Worm (Caenorhabditis elegans) whole organism, young adult: Measurements from ENCODE around the gene fbxb-71.

Experiments used
- C17E4.6 ChIP-seq: fragments of 200-800 bp; sonication (Bioruptor generic); IDR thresholded peaks from 2 replicates; pipeline ENCODE4 v1.3.6; 2022; ENCODE audit warnings: missing genetic modification reagents, missing genetic modification characterization, missing compliant biosample characterization
- F10E7.11 ChIP-seq: sonication (generic microtip); optimal IDR thresholded peaks from 2 replicates; lab custom pipeline; 2017; ENCODE audit warnings: mild to moderate bottlenecking, missing genetic modification characterization, moderate library complexity, missing compliant biosample characterization
- F37B4.10 ChIP-seq: fragments of 200-800 bp; sonication (Bioruptor generic); IDR thresholded peaks from 2 replicates; pipeline ENCODE4 v1.3.6; 2022; ENCODE audit warnings: missing genetic modification characterization, missing compliant biosample characterization
- K12H6.12 ChIP-seq: fragments of 200-800 bp; sonication (Bioruptor generic); optimal IDR thresholded peaks from 2 replicates; lab custom pipeline; 2018; ENCODE audit warnings: mild to moderate bottlenecking, missing genetic modification characterization, missing compliant biosample characterization
- T26A5.8 ChIP-seq: sonication (generic microtip); optimal IDR thresholded peaks from 2 replicates; lab custom pipeline; 2016; ENCODE audit warnings: missing genetic modification characterization, missing compliant biosample characterization
- Y53F4B.3 ChIP-seq: fragments of 200-800 bp; sonication (Bioruptor generic); IDR thresholded peaks from 2 replicates; pipeline ENCODE4 v1.3.6; 2022; ENCODE audit warnings: missing genetic modification reagents, missing genetic modification characterization, missing compliant biosample characterization
- ama-1 ChIP-seq, 3 experiments: fragments of 150-350 bp in 1 of 3; sonication (generic microtip) in 2 of 3; optimal IDR thresholded peaks; 2 replicates each; lab custom pipeline; 2014 to 2018; ENCODE audit warnings: missing biosample characterization in 2 of 3, missing genetic modification characterization in 2 of 3, missing genetic modification reagents in 2 of 3
- ccch-3 ChIP-seq: fragments of 200-800 bp; sonication (Bioruptor generic); optimal IDR thresholded peaks from 2 replicates; lab custom pipeline; 2018; ENCODE audit warnings: mild to moderate bottlenecking, missing genetic modification characterization, missing compliant biosample characterization
- cebp-1 ChIP-seq, 2 experiments: fragments of 200-800 bp in 1 of 2; sonication (Bioruptor generic) in 1 of 2; sonication (generic microtip) in 1 of 2; IDR thresholded peaks in 1 of 2; optimal IDR thresholded peaks in 1 of 2; 2 replicates each; pipeline versions ENCODE4 v1.3.6 to Lab custom; 2017 to 2022; ENCODE audit warnings: missing compliant biosample characterization in 2 of 2, missing genetic modification characterization in 2 of 2, mild to moderate bottlenecking in 1 of 2, missing genetic modification reagents in 1 of 2, moderate library complexity in 1 of 2
- cebp-2 ChIP-seq: fragments of 200-800 bp; sonication (Bioruptor generic); IDR thresholded peaks from 2 replicates; pipeline ENCODE4 v1.3.6; 2022; ENCODE audit warnings: missing genetic modification characterization, missing compliant biosample characterization
- ceh-79 ChIP-seq: sonication (generic microtip); optimal IDR thresholded peaks from 2 replicates; lab custom pipeline; 2017; ENCODE audit warnings: mild to moderate bottlenecking, missing genetic modification characterization, missing compliant biosample characterization
- ceh-91 ChIP-seq: fragments of 200-800 bp; sonication (Bioruptor generic); IDR thresholded peaks from 2 replicates; pipeline ENCODE4 v1.3.6; 2022; ENCODE audit warnings: missing genetic modification reagents, missing genetic modification characterization, missing compliant biosample characterization
- die-1 ChIP-seq: sonication (generic microtip); optimal IDR thresholded peaks from 2 replicates; lab custom pipeline; 2016; ENCODE audit warnings: missing genotype, mild to moderate bottlenecking, missing genetic modification characterization, missing compliant biosample characterization
- egl-18 ChIP-seq: fragments of 200-800 bp; sonication (Bioruptor generic); IDR thresholded peaks from 2 replicates; pipeline ENCODE4 v1.3.6; 2022; ENCODE audit warnings: missing genetic modification reagents, missing genetic modification characterization, missing compliant biosample characterization
- ekl-4 ChIP-seq: fragments of 200-800 bp; sonication (Bioruptor generic); IDR thresholded peaks from 2 replicates; pipeline ENCODE4 v1.3.6; 2022; ENCODE audit warnings: missing genetic modification reagents, missing genetic modification characterization, missing compliant biosample characterization
- fkh-3 ChIP-seq: sonication (generic microtip); optimal IDR thresholded peaks from 2 replicates; lab custom pipeline; 2016; ENCODE audit warnings: mild to moderate bottlenecking, missing genetic modification characterization, missing compliant biosample characterization
- him-1 ChIP-seq: sonication (generic microtip); optimal IDR thresholded peaks from 2 replicates; lab custom pipeline; 2016; ENCODE audit warnings: missing genotype, missing genetic modification reagents, missing genetic modification characterization, missing compliant biosample characterization
- hmg-1.2 ChIP-seq: fragments of 200-800 bp; sonication (Bioruptor generic); IDR thresholded peaks from 2 replicates; pipeline ENCODE4 v1.3.6; 2022; ENCODE audit warnings: missing genetic modification reagents, missing genetic modification characterization, missing compliant biosample characterization
- hrde-1 ChIP-seq: sonication (generic microtip); optimal IDR thresholded peaks from 2 replicates; lab custom pipeline; 2016; ENCODE audit warnings: missing genetic modification characterization, mild to moderate bottlenecking, missing compliant biosample characterization, moderate library complexity, missing genotype, missing genetic modification reagents, borderline replicate concordance
- lin-54 ChIP-seq: fragments of 200-800 bp; sonication (Bioruptor generic); optimal IDR thresholded peaks from 2 replicates; lab custom pipeline; 2018; ENCODE audit warnings: mild to moderate bottlenecking, missing genetic modification characterization, missing compliant biosample characterization
- lsl-1 ChIP-seq: fragments of 200-800 bp; sonication (Bioruptor generic); optimal IDR thresholded peaks from 2 replicates; lab custom pipeline; 2018; ENCODE audit warnings: mild to moderate bottlenecking, missing genetic modification characterization, moderate library complexity, missing compliant biosample characterization
- madf-3 ChIP-seq: fragments of 200-800 bp; sonication (Bioruptor generic); IDR thresholded peaks from 2 replicates; pipeline ENCODE4 v1.3.6; 2022; ENCODE audit warnings: missing genetic modification reagents, missing genetic modification characterization, missing compliant biosample characterization
- mxl-1 ChIP-seq: sonication (generic microtip); optimal IDR thresholded peaks from 2 replicates; lab custom pipeline; 2016; ENCODE audit warnings: missing genetic modification characterization, missing compliant biosample characterization
- nhr-120 ChIP-seq: fragments of 200-800 bp; sonication (Bioruptor generic); IDR thresholded peaks from 2 replicates; pipeline ENCODE4 v1.3.6; 2022; ENCODE audit warnings: missing genetic modification characterization, missing compliant biosample characterization
- nhr-80 ChIP-seq: sonication (generic microtip); optimal IDR thresholded peaks from 2 replicates; lab custom pipeline; 2016; ENCODE audit warnings: missing genetic modification characterization, missing compliant biosample characterization
- snpc-1.1 ChIP-seq: sonication (generic microtip); optimal IDR thresholded peaks from 2 replicates; lab custom pipeline; 2017; ENCODE audit warnings: missing genetic modification characterization, mild to moderate bottlenecking, missing compliant biosample characterization, antibody characterized with exemption, moderate library complexity, missing genotype, missing genetic modification reagents; ENCODE audit not compliant: insufficient read depth
- sptf-2 ChIP-seq: fragments of 200-800 bp; sonication (Bioruptor generic); optimal IDR thresholded peaks from 2 replicates; lab custom pipeline; 2018; ENCODE audit warnings: mild to moderate bottlenecking, missing genetic modification characterization, missing compliant biosample characterization
- unc-130 ChIP-seq: sonication (generic microtip); optimal IDR thresholded peaks from 2 replicates; lab custom pipeline; 2016; ENCODE audit warnings: missing genetic modification reagents, missing genetic modification characterization, missing compliant biosample characterization
- unc-62 ChIP-seq: fragments of 150-350 bp; optimal IDR thresholded peaks from 2 replicates; lab custom pipeline; 2014; ENCODE audit warnings: missing biosample characterization, missing genetic modification reagents, missing genetic modification characterization
- zfh-2 ChIP-seq: fragments of 200-800 bp; sonication (Bioruptor generic); conservative IDR thresholded peaks from 2 replicates; pipeline ENCODE4 v1.3.6; 2022; ENCODE audit warnings: missing genetic modification reagents, missing genetic modification characterization, missing compliant biosample characterization
- zim-3 ChIP-seq: sonication (generic microtip); optimal IDR thresholded peaks from 2 replicates; lab custom pipeline; 2017; ENCODE audit warnings: mild to moderate bottlenecking, missing genetic modification characterization, moderate library complexity, missing compliant biosample characterization
- ztf-18 ChIP-seq: sonication (generic microtip); optimal IDR thresholded peaks from 2 replicates; lab custom pipeline; 2016; ENCODE audit warnings: missing genotype, mild to moderate bottlenecking, missing genetic modification characterization, missing compliant biosample characterization
- ztf-22 ChIP-seq: fragments of 200-800 bp; sonication (Bioruptor generic); optimal IDR thresholded peaks from 2 replicates; lab custom pipeline; 2018; ENCODE audit warnings: mild to moderate bottlenecking, missing genetic modification characterization, moderate library complexity, missing compliant biosample characterization

Gene fbxb-71

ce11 chrX:3280130-3280529 lies 17.4 kb downstream of the fbxb-71 start, which contains the start of gene K09C4.10 (continued):
- TF ChIP-seq F10E7.11 (tag; lab: Kevin White, UChicago): no peak
- TF ChIP-seq, all 124 proteins: peak for 0

- no peak for TF ChIP-seq nhr-120 (GFP tag; lab: Robert Waterston, UW)
- no peak for TF ChIP-seq unc-62 (GFP tag; lab: Kevin White, UChicago)
- TF ChIP-seq ekl-4 (GFP tag; lab: Robert Waterston, UW): no peak
- no peak for TF ChIP-seq fkh-3 (tag; lab: Kevin White, UChicago)
- TF ChIP-seq ceh-79 (tag; lab: Kevin White, UChicago): no peak
- TF ChIP-seq F37B4.10 (GFP tag; lab: Robert Waterston, UW): no peak
- TF ChIP-seq Y53F4B.3: no peak
- no peak for TF ChIP-seq egl-18 (GFP tag; lab: Robert Waterston, UW)
- TF ChIP-seq hrde-1: no peak
- no peak for TF ChIP-seq lin-54 (GFP tag; lab: Kevin White, UChicago)
- TF ChIP-seq ztf-22 (GFP tag; lab: Kevin White, UChicago): no peak
- no peak for TF ChIP-seq die-1 (tag; lab: Kevin White, UChicago)
- TF ChIP-seq, all 124 proteins: peak for 0
These were observed 19.6 kb downstream of the fbxb-71 start, which contains the start of gene K09C4.5 for ce11 chrX:3282306-3282705. K09C4.5 (plus strand) TSS chrX:3282631.

- TF ChIP-seq nhr-80 (peak; percentile 57), snpc-1.1 (tag; lab: Kevin White, UChicago) (no peak)
These were observed 20.5 kb downstream of the fbxb-71 start for ce11 chrX:3283189-3283588.

ce11 chrX:3284967-3285366 lies 22.3 kb downstream of the fbxb-71 start:
- TF ChIP-seq cebp-2 (no peak), ceh-91 (GFP tag; lab: Robert Waterston, UW) (no peak), K12H6.12 (tag; lab: Kevin White, UChicago) (no peak), T26A5.8 (tag; lab: Kevin White, UChicago) (no peak), hmg-1.2 (GFP tag; lab: Robert Waterston, UW) (no peak), sptf-2 (GFP tag; lab: Kevin White, UChicago) (no peak), zim-3 (tag; lab: Kevin White, UChicago) (no peak), ama-1 (optimal IDR thresholded peaks at IDR 0.05; lab: Kevin White, UChicago) (no peak), ama-1 (GFP tag; optimal IDR thresholded peaks at IDR 0.05; lab: Kevin White, UChicago) (no peak)

- TF ChIP-seq nhr-80: peak; percentile 72
- TF ChIP-seq zfh-2 (GFP tag; lab: Robert Waterston, UW): no peak
- no peak for TF ChIP-seq ztf-18 (tag; lab: Kevin White, UChicago)
- no peak for TF ChIP-seq mxl-1
- TF ChIP-seq lsl-1: no peak
- no peak for TF ChIP-seq madf-3 (GFP tag; lab: Robert Waterston, UW)
These were observed 22.7 kb downstream of the fbxb-71 start for ce11 chrX:3285448-3285847.

- TF ChIP-seq unc-130 (GFP tag; lab: Kevin White, UChicago) (no peak), C17E4.6 (GFP tag; lab: Robert Waterston, UW) (no peak), ccch-3 (no peak), him-1 (no peak), cebp-1 (GFP tag; IDR thresholded peaks at IDR 0.05; lab: Robert Waterston, UW) (no peak), cebp-1 (tag; optimal IDR thresholded peaks at IDR 0.05; lab: Kevin White, UChicago) (no peak), ceh-91 (GFP tag; lab: Robert Waterston, UW) (no peak)
These were observed 26.5 kb downstream of the fbxb-71 start, which contains the start of gene K09C4.4 for ce11 chrX:3289183-3289582. K09C4.4 (plus strand) TSS chrX:3289483.
